Fruit fly (Drosophila melanogaster): ENCODE results near the gene Ndc1.

Gene Ndc1

dm6 chr3R:23942965-23943413 is 18.8 kb downstream of the Ndc1 start, which contains the start of gene Gdh (continued):
- TF ChIP-seq D19A (tag; optimal IDR thresholded peaks at IDR 0.05): no peak
- no peak for TF ChIP-seq CG10267 (tag; optimal IDR thresholded peaks at IDR 0.05)
- peak; percentile 88 for TF ChIP-seq Deaf1 (tag; optimal IDR thresholded peaks at IDR 0.05)
- TF ChIP-seq sna (GFP tag; IDR thresholded peaks at IDR 0.05; ENCODE audit: partially characterized antibody): peak; percentile 63
- no peak for TF ChIP-seq CG8290 (GFP tag; optimal IDR thresholded peaks at IDR 0.05)
- peak in 1 of 2 experiments; percentile 58 for TF ChIP-seq CG8290 (tag; optimal IDR thresholded peaks at IDR 0.05)
- TF ChIP-seq btn (GFP tag; optimal IDR thresholded peaks at IDR 0.05): no peak
- TF ChIP-seq CG12744 (GFP tag; optimal IDR thresholded peaks at IDR 0.05): no peak
- TF ChIP-seq zen2 (GFP tag; IDR thresholded peaks at IDR 0.05; ENCODE audit: partially characterized antibody): peak; percentile 76; the same call in 2 of the 3 replicates
- peak; percentile 64 for TF ChIP-seq HmgZ (tag; optimal IDR thresholded peaks at IDR 0.05)
- TF ChIP-seq knrl (GFP tag; IDR thresholded peaks at IDR 0.05; ENCODE audit: partially characterized antibody): 0 out of 3 replicates have a peak, but pooled peaks have one; percentile 33
- TF ChIP-seq nau (GFP tag; optimal IDR thresholded peaks at IDR 0.05): no peak
- no peak for TF ChIP-seq CG8765 (GFP tag; IDR thresholded peaks at IDR 0.05)
- 0 out of 2 replicates have a peak, but pooled peaks have one; percentile 22 for TF ChIP-seq GATAe (GFP tag; conservative IDR thresholded peaks at IDR 0.05)
- TF ChIP-seq CG17912 (GFP tag; optimal IDR thresholded peaks at IDR 0.05): no peak
- TF ChIP-seq Dfd (GFP tag; optimal IDR thresholded peaks at IDR 0.05): no peak
- no peak for TF ChIP-seq CG10462 (GFP tag; optimal IDR thresholded peaks at IDR 0.05)
- no peak for TF ChIP-seq crc (GFP tag; optimal IDR thresholded peaks at IDR 0.05)
- TF ChIP-seq Hand (GFP tag; optimal IDR thresholded peaks at IDR 0.05): peak; percentile 65
- no peak for TF ChIP-seq CG5180 (GFP tag; optimal IDR thresholded peaks at IDR 0.05)
- TF ChIP-seq CG9876 (GFP tag; optimal IDR thresholded peaks at IDR 0.05): no peak
- TF ChIP-seq pho (GFP tag; optimal IDR thresholded peaks at IDR 0.05): no peak
- peak; percentile 43 for TF ChIP-seq CG13894 (tag; optimal IDR thresholded peaks at IDR 0.05)
- TF ChIP-seq CG10654 (GFP tag; optimal IDR thresholded peaks at IDR 0.05): no peak
- TF ChIP-seq CG6654 (GFP tag; optimal IDR thresholded peaks at IDR 0.05): no peak
- TF ChIP-seq CG11696 (GFP tag; IDR thresholded peaks at IDR 0.05): peak; percentile 49; the same call in 1 of the 2 replicates
- peak; percentile 9 for TF ChIP-seq Hmr (GFP tag; optimal IDR thresholded peaks at IDR 0.05)
- no peak for TF ChIP-seq Hsf (GFP tag; optimal IDR thresholded peaks at IDR 0.05)
- TF ChIP-seq sug (tag; optimal IDR thresholded peaks at IDR 0.05): peak; percentile 68
- TF ChIP-seq PHDP (tag; optimal IDR thresholded peaks at IDR 0.05): peak; percentile 45
- TF ChIP-seq Atf6 (GFP tag; IDR thresholded peaks at IDR 0.05): peak; percentile 55
- peak; percentile 59 for TF ChIP-seq NFAT (GFP tag; IDR thresholded peaks at IDR 0.05)
- TF ChIP-seq inv (GFP tag; IDR thresholded peaks at IDR 0.05; ENCODE audit: partially characterized antibody): peak; percentile 37; the same call in 1 of the 2 replicates
- TF ChIP-seq CG6765 (GFP tag; optimal IDR thresholded peaks at IDR 0.05): peak; percentile 21
- TF ChIP-seq Spps (tag; optimal IDR thresholded peaks at IDR 0.05): no peak
- no peak for TF ChIP-seq CG9817 (tag; optimal IDR thresholded peaks at IDR 0.05)
- peak; percentile 54 for TF ChIP-seq CG3281 (GFP tag; optimal IDR thresholded peaks at IDR 0.05)
- TF ChIP-seq CrebB (tag; optimal IDR thresholded peaks at IDR 0.05): peak; percentile 41
- TF ChIP-seq ab (GFP tag; optimal IDR thresholded peaks at IDR 0.05): no peak
- TF ChIP-seq Eip74EF (GFP tag; optimal IDR thresholded peaks at IDR 0.05): peak in 1 of 2 experiments; percentile 30
- peak; percentile 95 for TF ChIP-seq CG3995 (GFP tag; optimal IDR thresholded peaks at IDR 0.05)
- TF ChIP-seq toy (GFP tag; IDR thresholded peaks at IDR 0.05): no peak
- TF ChIP-seq Opbp (GFP tag; IDR thresholded peaks at IDR 0.05; ENCODE audit: partially characterized antibody): no peak
- TF ChIP-seq slbo (GFP tag; IDR thresholded peaks at IDR 0.05): 0 out of 2 replicates have a peak, but pooled peaks have one; percentile 43
- peak; percentile 70; the same call in 1 of the 2 replicates for TF ChIP-seq chm (GFP tag; IDR thresholded peaks at IDR 0.05)
- TF ChIP-seq nerfin-2 (GFP tag; IDR thresholded peaks at IDR 0.05; ENCODE audit: partially characterized antibody): no peak
- no peak for TF ChIP-seq fd64A (GFP tag; optimal IDR thresholded peaks at IDR 0.05)
- TF ChIP-seq CG9932 (GFP tag; IDR thresholded peaks at IDR 0.05): peak; percentile 45; the same call in 1 of the 2 replicates
- TF ChIP-seq CG10543 (GFP tag; optimal IDR thresholded peaks at IDR 0.05): peak; percentile 77
- TF ChIP-seq unc-4 (GFP tag; IDR thresholded peaks at IDR 0.05; ENCODE audit: partially characterized antibody): peak; percentile 59
